Worm (Caenorhabditis elegans) whole organism, L1 larva: ENCODE measurements around the gene C44C10.7.

ENCODE experiments used
- blmp-1 ChIP-seq: fragments of 150-350 bp; optimal IDR thresholded peaks from 2 replicates; lab custom pipeline; 2014; ENCODE audit warnings: missing biosample characterization, missing genetic modification characterization
- ceh-63 ChIP-seq: fragments of 200-800 bp; sonication (Bioruptor generic); optimal IDR thresholded peaks from 2 replicates; lab custom pipeline; 2018; ENCODE audit warnings: mild to moderate bottlenecking, missing genetic modification characterization, missing compliant biosample characterization
- ceh-88 ChIP-seq: fragments of 200-800 bp; sonication (Bioruptor generic); IDR thresholded peaks from 2 replicates; pipeline ENCODE4 v1.3.6; 2022; ENCODE audit warnings: missing genetic modification characterization, missing compliant biosample characterization
- dpl-1 ChIP-seq, 3 experiments: fragments of 150-350 bp in 2 of 3; sonication (generic microtip) in 1 of 3; optimal IDR thresholded peaks; 2 replicates each; lab custom pipeline; 2014 to 2017; ENCODE audit warnings: missing biosample characterization in 3 of 3, missing genetic modification characterization in 3 of 3, missing genetic modification reagents in 3 of 3
- dsc-1 ChIP-seq: sonication (generic microtip); optimal IDR thresholded peaks from 2 replicates; lab custom pipeline; 2016; ENCODE audit warnings: mild to moderate bottlenecking, missing genetic modification characterization, missing compliant biosample characterization
- efl-3 ChIP-seq: fragments of 200-800 bp; sonication (Bioruptor generic); optimal IDR thresholded peaks from 2 replicates; lab custom pipeline; 2018; ENCODE audit warnings: mild to moderate bottlenecking, missing genetic modification characterization, missing compliant biosample characterization
- egl-13 ChIP-seq: sonication (generic microtip); optimal IDR thresholded peaks from 2 replicates; lab custom pipeline; 2016; ENCODE audit warnings: missing genotype, missing genetic modification reagents, missing genetic modification characterization, missing compliant biosample characterization
- egl-27 ChIP-seq, 2 experiments: fragments of 150-350 bp in 1 of 2; sonication (generic microtip); optimal IDR thresholded peaks; 3 replicates each; lab custom pipeline; 2017 to 2018; ENCODE audit warnings: missing biosample characterization in 2 of 2, missing genetic modification characterization in 2 of 2, missing genetic modification reagents in 2 of 2
- elt-2 ChIP-seq: sonication (generic microtip); optimal IDR thresholded peaks from 2 replicates; lab custom pipeline; 2016; ENCODE audit warnings: missing genetic modification characterization, mild to moderate bottlenecking, inconsistent platforms, missing compliant biosample characterization, missing genetic modification reagents
- elt-3 ChIP-seq, 6 experiments: fragments of 150-350 bp in 1 of 6; sonication (generic microtip); optimal IDR thresholded peaks; 2 replicates each; lab custom pipeline; 2017 to 2018; ENCODE audit warnings: missing biosample characterization in 6 of 6, missing genetic modification characterization in 6 of 6, inconsistent platforms in 1 of 6
- fkh-10 ChIP-seq: sonication (generic microtip); optimal IDR thresholded peaks from 2 replicates; lab custom pipeline; 2017; ENCODE audit warnings: missing biosample characterization, missing genetic modification reagents, missing genetic modification characterization
- fkh-8 ChIP-seq: sonication (generic microtip); optimal IDR thresholded peaks from 2 replicates; lab custom pipeline; 2016; ENCODE audit warnings: mild to moderate bottlenecking, missing genetic modification characterization, missing compliant biosample characterization
- grh-1 ChIP-seq: fragments of 200-800 bp; sonication (Bioruptor generic); IDR thresholded peaks from 2 replicates; pipeline ENCODE4 v1.3.6; 2022; ENCODE audit warnings: missing genetic modification reagents, missing genetic modification characterization, missing compliant biosample characterization
- hpl-2 ChIP-seq: fragments of 150-350 bp; optimal IDR thresholded peaks from 2 replicates; lab custom pipeline; 2014; ENCODE audit warnings: missing biosample characterization, missing genetic modification reagents, missing genetic modification characterization
- irx-1 ChIP-seq: sonication (generic microtip); optimal IDR thresholded peaks from 2 replicates; lab custom pipeline; 2016; ENCODE audit warnings: missing genetic modification characterization, missing compliant biosample characterization
- lin-14 ChIP-seq: fragments of 200-800 bp; sonication (Bioruptor generic); optimal IDR thresholded peaks from 2 replicates; lab custom pipeline; 2018; ENCODE audit warnings: mild to moderate bottlenecking, missing genetic modification characterization, moderate library complexity, missing compliant biosample characterization
- lin-15B ChIP-seq: fragments of 150-350 bp; sonication (generic microtip); optimal IDR thresholded peaks from 3 replicates; lab custom pipeline; 2014; ENCODE audit warnings: missing biosample characterization, missing genetic modification characterization
- lin-35 ChIP-seq, 2 experiments: fragments of 150-350 bp; optimal IDR thresholded peaks; 2 replicates each; lab custom pipeline; 2014; ENCODE audit warnings: missing biosample characterization in 2 of 2, missing genetic modification characterization in 2 of 2, missing genetic modification reagents in 2 of 2
- lsy-2 ChIP-seq, 2 experiments: fragments of 150-350 bp; optimal IDR thresholded peaks; 2 replicates each; lab custom pipeline; 2014; ENCODE audit warnings: missing biosample characterization in 2 of 2, missing genetic modification characterization in 2 of 2
- mdl-1 ChIP-seq, 2 experiments: fragments of 150-350 bp; optimal IDR thresholded peaks; 2 replicates each; lab custom pipeline; 2014 to 2017; ENCODE audit warnings: missing biosample characterization in 2 of 2, missing genetic modification characterization in 2 of 2, inconsistent platforms in 1 of 2
- nhr-47 ChIP-seq: sonication (generic microtip); optimal IDR thresholded peaks from 2 replicates; lab custom pipeline; 2016; ENCODE audit warnings: mild to moderate bottlenecking, missing genetic modification characterization, moderate library complexity, missing compliant biosample characterization
- nhr-71 ChIP-seq: sonication (generic microtip); optimal IDR thresholded peaks from 2 replicates; lab custom pipeline; 2016; ENCODE audit warnings: mild to moderate bottlenecking, missing genetic modification characterization, moderate library complexity, missing compliant biosample characterization
- nhr-76 ChIP-seq: sonication (generic microtip); optimal IDR thresholded peaks from 2 replicates; lab custom pipeline; 2017; ENCODE audit warnings: missing biosample characterization, missing genetic modification characterization
- pag-3 ChIP-seq: sonication (generic microtip); optimal IDR thresholded peaks from 2 replicates; lab custom pipeline; 2017; ENCODE audit warnings: missing genetic modification characterization, mild to moderate bottlenecking, missing compliant biosample characterization, antibody characterized with exemption, borderline replicate concordance; ENCODE audit not compliant: insufficient read depth
- pax-3 ChIP-seq: fragments of 200-800 bp; sonication (Bioruptor generic); optimal IDR thresholded peaks from 2 replicates; lab custom pipeline; 2018; ENCODE audit warnings: mild to moderate bottlenecking, missing genetic modification characterization, moderate library complexity, missing compliant biosample characterization
- pqm-1 ChIP-seq: sonication (generic microtip); optimal IDR thresholded peaks from 3 replicates; lab custom pipeline; 2017; ENCODE audit warnings: missing biosample characterization, missing genetic modification characterization
- snu-23 ChIP-seq: sonication (generic microtip); optimal IDR thresholded peaks from 2 replicates; lab custom pipeline; 2016; ENCODE audit warnings: missing genetic modification characterization, missing compliant biosample characterization
- sox-4 ChIP-seq: sonication (generic microtip); optimal IDR thresholded peaks from 2 replicates; lab custom pipeline; 2016; ENCODE audit warnings: missing genetic modification characterization, missing compliant biosample characterization
- unc-130 ChIP-seq: fragments of 150-350 bp; optimal IDR thresholded peaks from 2 replicates; lab custom pipeline; 2017; ENCODE audit warnings: missing biosample characterization, missing genetic modification characterization, inconsistent platforms
- unc-98 ChIP-seq: fragments of 200-800 bp; sonication (Bioruptor generic); IDR thresholded peaks from 2 replicates; pipeline ENCODE4 v1.3.6; 2022; ENCODE audit warnings: missing genetic modification characterization, missing compliant biosample characterization
- xbp-1 ChIP-seq: sonication (generic microtip); optimal IDR thresholded peaks from 2 replicates; lab custom pipeline; 2016; ENCODE audit warnings: missing genetic modification characterization, missing compliant biosample characterization
- ztf-11 ChIP-seq, 2 experiments: sonication (generic microtip); optimal IDR thresholded peaks; 2 replicates each; lab custom pipeline; 2016 to 2017; ENCODE audit warnings: missing genetic modification characterization in 2 of 2, missing biosample characterization in 1 of 2, missing compliant biosample characterization in 1 of 2

The C44C10.7 gene

ce11 chrX:11712230-11712853 lies 24.3 kb upstream of the C44C10.7 start, which contains the start of gene col-180:
col-180 (minus strand) TSS chrX:11712280.
- TF ChIP-seq blmp-1 (peak; percentile 22), nhr-76 (tag; lab: Kevin White, UChicago) (no peak)

- no peak for TF ChIP-seq dpl-1 (GFP tag; optimal IDR thresholded peaks at IDR 0.05; lab: Kevin White, UChicago)
- no peak for TF ChIP-seq fkh-10 (GFP tag; lab: Kevin White, UChicago)
- no peak for TF ChIP-seq ztf-11 (tag; optimal IDR thresholded peaks at IDR 0.05; lab: Kevin White, UChicago)
- TF ChIP-seq pqm-1 (tag; lab: Kevin White, UChicago) = no peak
- no peak for TF ChIP-seq grh-1
- TF ChIP-seq mdl-1 (tag; optimal IDR thresholded peaks at IDR 0.05; lab: Kevin White, UChicago) = no peak
- TF ChIP-seq ceh-63 (GFP tag; lab: Kevin White, UChicago) = no peak
- no peak for TF ChIP-seq lin-35 (GFP tag; optimal IDR thresholded peaks at IDR 0.05; lab: Kevin White, UChicago)
- TF ChIP-seq efl-3 (GFP tag; lab: Kevin White, UChicago) = no peak
- TF ChIP-seq pag-3 (tag; lab: Kevin White, UChicago) = no peak
- TF ChIP-seq unc-98 (GFP tag; lab: Robert Waterston, UW) = no peak
- no peak for TF ChIP-seq sox-4
These were observed 23.5 kb upstream of the C44C10.7 start for ce11 chrX:11711437-11712080.

- TF ChIP-seq elt-3 (tag; optimal IDR thresholded peaks at IDR 0.05; lab: Kevin White, UChicago) = peak in 1 of 6 experiments; percentile 9
- TF ChIP-seq hpl-2 (GFP tag; lab: Kevin White, UChicago) = no peak
- TF ChIP-seq egl-13 (tag; lab: Kevin White, UChicago) = peak; percentile 21
- no peak for TF ChIP-seq ceh-88
- TF ChIP-seq nhr-71 = peak; percentile 22
- TF ChIP-seq xbp-1 (tag; lab: Kevin White, UChicago) = peak; percentile 10
- TF ChIP-seq unc-130 (tag; lab: Kevin White, UChicago) = no peak
- peak; percentile 26 for TF ChIP-seq nhr-47 (tag; lab: Kevin White, UChicago)
- peak; percentile 41 for TF ChIP-seq pax-3 (tag; lab: Kevin White, UChicago)
- TF ChIP-seq fkh-8 (tag; lab: Kevin White, UChicago) = peak; percentile 32
- TF ChIP-seq snu-23 = peak; percentile 19
- TF ChIP-seq blmp-1 = peak; percentile 23
- TF ChIP-seq lin-14 (GFP tag; lab: Kevin White, UChicago) = peak; percentile 79
- peak; percentile 78 for TF ChIP-seq dsc-1 (tag; lab: Kevin White, UChicago)
These were observed 22.2 kb upstream of the C44C10.7 start, which contains the start of gene C44C10.11 for ce11 chrX:11710229-11710628. C44C10.11 (minus strand) TSS chrX:11710343.

- TF ChIP-seq lin-15B (tag; lab: Kevin White, UChicago) (no peak), elt-2 (tag; lab: Kevin White, UChicago) (no peak), ceh-88 (no peak), nhr-47 (tag; lab: Kevin White, UChicago) (no peak), pax-3 (tag; lab: Kevin White, UChicago) (no peak), pag-3 (tag; lab: Kevin White, UChicago) (no peak), lsy-2 (tag; optimal IDR thresholded peaks at IDR 0.05; lab: Kevin White, UChicago) (no peak), hpl-2 (GFP tag; lab: Kevin White, UChicago) (no peak), lin-35 (GFP tag; optimal IDR thresholded peaks at IDR 0.05; lab: Kevin White, UChicago) (no peak), irx-1 (tag; lab: Kevin White, UChicago) (no peak), egl-27 (tag; optimal IDR thresholded peaks at IDR 0.05; lab: Kevin White, UChicago) (no peak)
These were observed 14.2 kb upstream of the C44C10.7 start, which contains the start of gene C44C10.3 for ce11 chrX:11702236-11702635. C44C10.3 (plus strand) TSS chrX:11702536.
